Fruit fly (Drosophila melanogaster) whole organism, adult: ENCODE results near the gene CAH4.

Source experiments
- CG11617 ChIP-seq: fragments of 200-800 bp; sonication (Bioruptor generic); optimal IDR thresholded peaks from 2 replicates; lab custom pipeline; 2017; ENCODE audit warnings: mild to moderate bottlenecking, missing biosample characterization, missing genetic modification reagents, missing genetic modification characterization
- CG12768 ChIP-seq: fragments of 200-800 bp; sonication (Bioruptor generic); optimal IDR thresholded peaks from 2 replicates; lab custom pipeline; 2017; ENCODE audit warnings: missing biosample characterization, missing genetic modification characterization, mild to moderate bottlenecking, moderate library complexity, missing genetic modification reagents
- CG14711 ChIP-seq: fragments of 200-800 bp; sonication (Bioruptor generic); optimal IDR thresholded peaks from 2 replicates; lab custom pipeline; 2018; ENCODE audit warnings: missing biosample characterization, mild to moderate bottlenecking, missing genetic modification characterization, moderate library complexity
- CG1620 ChIP-seq: fragments of 200-800 bp; sonication (Bioruptor generic); optimal IDR thresholded peaks from 2 replicates; lab custom pipeline; 2016; ENCODE audit warnings: missing biosample characterization, missing genetic modification characterization
- CG33017 ChIP-seq: fragments of 200-800 bp; sonication (Bioruptor generic); optimal IDR thresholded peaks from 2 replicates; lab custom pipeline; 2018; ENCODE audit warnings: missing biosample characterization, mild to moderate bottlenecking, missing genetic modification characterization, moderate library complexity
- CG5204 ChIP-seq: fragments of 200-800 bp; sonication (Bioruptor generic); optimal IDR thresholded peaks from 2 replicates; lab custom pipeline; 2016; ENCODE audit warnings: missing biosample characterization, missing genetic modification characterization
- CG7045 ChIP-seq: fragments of 200-800 bp; sonication (Bioruptor generic); optimal IDR thresholded peaks from 2 replicates; lab custom pipeline; 2017; ENCODE audit warnings: missing biosample characterization, mild to moderate bottlenecking, missing genetic modification characterization
- CG7101 ChIP-seq: fragments of 200-800 bp; sonication (Bioruptor generic); optimal IDR thresholded peaks from 2 replicates; lab custom pipeline; 2018; ENCODE audit warnings: missing biosample characterization, mild to moderate bottlenecking, missing genetic modification characterization, moderate library complexity
- Clk ChIP-seq: fragments of 200-800 bp; sonication (Bioruptor generic); optimal IDR thresholded peaks from 2 replicates; lab custom pipeline; 2017; ENCODE audit warnings: missing biosample characterization, missing genetic modification characterization
- Crg-1 ChIP-seq: fragments of 200-800 bp; sonication (Bioruptor generic); optimal IDR thresholded peaks from 2 replicates; lab custom pipeline; 2016; ENCODE audit warnings: missing biosample characterization, missing genetic modification characterization
- Hr96 ChIP-seq: fragments of 200-800 bp; sonication (Bioruptor generic); optimal IDR thresholded peaks from 2 replicates; lab custom pipeline; 2016; ENCODE audit warnings: missing biosample characterization, missing genetic modification characterization
- Mnt ChIP-seq: fragments of 200-800 bp; sonication (Bioruptor generic); optimal IDR thresholded peaks from 2 replicates; lab custom pipeline; 2016; ENCODE audit warnings: missing biosample characterization, mild to moderate bottlenecking, missing genetic modification characterization
- cic ChIP-seq: fragments of 200-800 bp; sonication (Bioruptor generic); optimal IDR thresholded peaks from 2 replicates; lab custom pipeline; 2017; ENCODE audit warnings: missing biosample characterization, mild to moderate bottlenecking, missing genetic modification characterization, moderate library complexity
- cnc ChIP-seq, 2 experiments: fragments of >200 bp; optimal IDR thresholded peaks; 2 replicates each; lab custom pipeline; 2017
- kay ChIP-seq: fragments of 200-800 bp; sonication (Bioruptor generic); peaks from one replicate; lab custom pipeline; 2016; ENCODE audit warnings: missing biosample characterization, missing genetic modification characterization, borderline replicate concordance
- ovo ChIP-seq: fragments of 200-800 bp; sonication (Bioruptor generic); optimal IDR thresholded peaks from 2 replicates; lab custom pipeline; 2016; ENCODE audit warnings: missing biosample characterization, missing genetic modification characterization
- pad ChIP-seq: fragments of 200-800 bp; sonication (Bioruptor generic); optimal IDR thresholded peaks from 3 replicates; lab custom pipeline; 2017; ENCODE audit warnings: missing biosample characterization, missing genetic modification characterization, mild to moderate bottlenecking, moderate library complexity, missing genetic modification reagents
- tj ChIP-seq: fragments of 200-800 bp; sonication (Bioruptor generic); optimal IDR thresholded peaks from 3 replicates; lab custom pipeline; 2017; ENCODE audit warnings: missing biosample characterization, mild to moderate bottlenecking, missing genetic modification characterization, moderate library complexity
- toe ChIP-seq: fragments of 200-800 bp; sonication (Bioruptor generic); optimal IDR thresholded peaks from 2 replicates; lab custom pipeline; 2016; ENCODE audit warnings: missing biosample characterization, missing genetic modification characterization

Gene CAH4

dm6 chr3R:24857459-24857858 lies at the start of gene CAH4:
Gene CAH4 (minus strand): TSS chr3R:24857559.
- TF ChIP-seq pad (GFP tag; lab: Kevin White, UChicago) = no peak
- TF ChIP-seq cic (GFP tag; lab: Kevin White, UChicago) = no peak
- TF ChIP-seq kay (GFP tag; lab: Kevin White, UChicago) = no peak
- no peak for TF ChIP-seq CG14711 (tag; lab: Kevin White, UChicago)
- no peak for TF ChIP-seq CG5204 (GFP tag; lab: Kevin White, UChicago)
- no peak for TF ChIP-seq toe (GFP tag; lab: Kevin White, UChicago)
- no peak for TF ChIP-seq CG11617 (GFP tag; lab: Kevin White, UChicago)
- TF ChIP-seq CG7101 = no peak
- TF ChIP-seq ovo (GFP tag; lab: Kevin White, UChicago) = no peak
- TF ChIP-seq CG7045 (GFP tag; lab: Kevin White, UChicago) = no peak
- TF ChIP-seq Hr96 = no peak
- TF ChIP-seq Crg-1 (GFP tag; lab: Kevin White, UChicago) = no peak
- TF ChIP-seq Clk (GFP tag; lab: Kevin White, UChicago) = no peak
- TF ChIP-seq CG1620 (GFP tag; lab: Kevin White, UChicago) = no peak
- no peak for TF ChIP-seq cnc (optimal IDR thresholded peaks at IDR 0.05; lab: Kevin White, UChicago)
- TF ChIP-seq tj (GFP tag; lab: Kevin White, UChicago) = no peak

DNA sequence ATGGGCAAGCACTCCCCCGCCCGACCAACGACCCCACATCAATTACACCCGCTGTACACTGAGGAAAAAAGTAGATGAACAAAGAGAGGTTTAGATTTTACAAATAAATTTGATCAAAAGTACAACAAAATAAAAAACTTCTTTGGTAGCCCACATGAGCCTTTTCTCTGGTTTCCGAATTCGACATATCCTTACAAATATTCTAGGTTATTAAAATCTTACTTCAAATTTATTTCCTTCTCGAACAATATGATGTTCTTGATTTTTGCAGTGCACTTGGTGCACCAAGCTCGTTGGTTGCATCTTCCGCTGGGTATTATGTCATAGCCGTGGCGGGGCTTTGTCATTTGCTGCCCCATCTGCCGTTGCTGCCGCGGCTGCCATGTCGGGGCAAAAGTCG lies 49.3 kb upstream of the CAH4 start:
- TF ChIP-seq Mnt = no peak
- TF ChIP-seq cnc (optimal IDR thresholded peaks at IDR 0.05; lab: Kevin White, UChicago) = no peak
- no peak for TF ChIP-seq CG7045 (GFP tag; lab: Kevin White, UChicago)
- TF ChIP-seq CG7101 = no peak
- TF ChIP-seq kay (GFP tag; lab: Kevin White, UChicago) = no peak
- no peak for TF ChIP-seq CG12768 (GFP tag; lab: Kevin White, UChicago)

- TF ChIP-seq Hr96 (no peak), cic (GFP tag; lab: Kevin White, UChicago) (no peak), CG7101 (no peak), CG5204 (GFP tag; lab: Kevin White, UChicago) (no peak), CG7045 (GFP tag; lab: Kevin White, UChicago) (no peak), kay (GFP tag; lab: Kevin White, UChicago) (no peak), ovo (GFP tag; lab: Kevin White, UChicago) (no peak), cnc (optimal IDR thresholded peaks at IDR 0.05; lab: Kevin White, UChicago) (no peak)
Measured at dm6 chr3R:24905959-24906634, 48.7 kb upstream of the CAH4 start, which contains the start of gene CG13643. Gene CG13643 (minus strand): TSS chr3R:24906004.

DNA sequence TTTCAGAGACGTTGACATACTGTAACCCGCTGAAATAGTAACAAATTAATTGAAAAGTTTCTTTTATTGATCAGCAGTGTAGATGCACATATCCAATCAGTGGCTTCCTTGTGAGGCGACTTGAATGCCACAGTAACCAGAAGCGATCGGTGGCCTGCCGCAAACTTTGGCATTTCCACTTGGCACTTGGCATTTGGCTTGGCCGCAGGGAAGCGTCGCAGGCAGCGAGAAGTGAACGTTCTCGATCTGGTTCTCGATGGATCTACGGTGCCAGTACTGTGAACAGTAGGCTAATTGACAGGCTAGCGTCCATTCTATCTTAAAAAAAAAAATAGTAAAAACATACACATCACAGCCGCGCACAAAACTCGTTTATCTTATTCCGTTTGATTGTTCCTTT lies 43.5 kb upstream of the CAH4 start, which contains the start of gene CG10845:
Gene CG10845, plus strand, starts transcription at position 301 of the 400 bp plus-strand sequence.
- TF ChIP-seq cnc (optimal IDR thresholded peaks at IDR 0.05; lab: Kevin White, UChicago) (no peak), toe (GFP tag; lab: Kevin White, UChicago) (no peak), CG33017 (no peak), ovo (GFP tag; lab: Kevin White, UChicago) (no peak), CG11617 (GFP tag; lab: Kevin White, UChicago) (no peak)

DNA sequence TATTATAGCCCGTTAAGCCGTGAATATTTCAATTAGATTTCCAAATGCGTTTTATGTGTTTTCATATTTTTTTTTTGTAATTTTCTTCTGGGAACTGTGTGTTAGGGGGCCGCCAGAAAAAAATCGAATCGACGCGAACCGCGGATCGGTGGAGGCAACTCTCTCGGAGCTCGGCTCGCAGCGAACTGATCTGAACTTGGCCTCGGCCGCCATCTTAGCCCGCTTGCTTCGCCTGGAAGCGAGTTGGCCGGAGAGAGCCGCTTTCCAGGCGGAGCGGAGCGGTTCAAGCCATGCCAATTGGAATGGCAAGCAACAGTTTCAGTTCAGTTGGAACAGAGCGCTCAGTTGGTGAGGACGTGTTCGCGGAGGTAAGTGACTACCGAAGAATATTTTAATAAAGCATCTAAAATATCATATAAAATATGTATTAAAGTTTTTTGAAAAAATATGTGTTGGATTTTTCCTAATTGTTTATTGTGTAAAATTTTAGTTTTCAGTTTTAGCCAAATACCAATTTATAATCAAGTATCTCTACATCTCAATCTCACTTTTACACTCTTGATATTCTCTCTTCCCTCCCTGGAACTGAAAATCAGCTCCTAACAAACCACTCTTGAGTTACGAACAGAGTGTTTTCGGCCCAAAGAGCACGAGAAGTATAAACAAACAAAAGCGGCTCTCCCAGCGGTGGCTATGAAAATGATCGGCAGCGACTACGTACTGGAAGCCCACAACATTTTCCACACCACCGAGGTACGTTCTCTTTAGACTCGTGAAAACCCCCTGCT lies 37.3 kb upstream of the CAH4 start, which contains the start of the genes CG31121 and CG11069:
Gene CG31121, minus strand, starts transcription at position 187 of the 788 bp plus-strand sequence.
Gene CG11069, plus strand, starts transcription at position 324 of the 788 bp plus-strand sequence.
- TF ChIP-seq CG5204 (GFP tag; lab: Kevin White, UChicago) (no peak), kay (GFP tag; lab: Kevin White, UChicago) (no peak), CG1620 (GFP tag; lab: Kevin White, UChicago) (no peak), tj (GFP tag; lab: Kevin White, UChicago) (peak; percentile 18)

DNA sequence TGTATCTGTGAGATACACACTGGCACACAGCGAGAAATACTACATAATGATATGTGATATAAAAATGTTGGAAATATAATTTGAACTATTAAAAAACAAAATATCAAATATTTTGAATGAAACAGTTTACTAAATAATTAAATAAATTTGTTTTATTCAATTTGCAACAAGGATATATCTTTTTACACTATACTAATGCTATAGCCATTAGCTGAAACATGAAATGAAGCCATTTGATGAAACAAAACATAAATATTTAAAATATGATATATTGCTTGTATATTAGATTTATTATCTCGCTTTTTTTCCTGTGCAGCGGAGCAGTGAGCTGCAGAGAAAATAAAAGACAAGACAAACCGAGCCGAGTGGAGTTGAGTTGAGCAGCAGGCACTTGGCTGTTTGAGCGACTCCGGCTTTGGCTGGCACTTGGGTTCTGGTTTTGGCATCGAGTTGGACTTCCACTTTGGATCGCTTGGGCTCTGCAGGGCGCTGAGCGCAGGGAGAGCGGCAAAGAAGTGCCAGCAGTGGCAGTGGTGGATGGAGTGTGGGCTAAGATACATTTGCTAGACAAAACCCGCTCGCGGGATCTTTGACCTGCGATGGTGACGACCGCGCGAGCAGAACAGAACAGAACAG lies 36.1 kb upstream of the CAH4 start:
- no peak for TF ChIP-seq Crg-1 (GFP tag; lab: Kevin White, UChicago)
- TF ChIP-seq CG7101 = no peak
- no peak for TF ChIP-seq CG14711 (tag; lab: Kevin White, UChicago)
- TF ChIP-seq CG5204 (GFP tag; lab: Kevin White, UChicago) = no peak
- no peak for TF ChIP-seq Hr96
- no peak for TF ChIP-seq cic (GFP tag; lab: Kevin White, UChicago)
- no peak for TF ChIP-seq pad (GFP tag; lab: Kevin White, UChicago)
- no peak for TF ChIP-seq ovo (GFP tag; lab: Kevin White, UChicago)

- TF ChIP-seq pad (GFP tag; lab: Kevin White, UChicago) (no peak), cnc (optimal IDR thresholded peaks at IDR 0.05; lab: Kevin White, UChicago) (no peak), Mnt (no peak)
Measured at dm6 chr3R:24890919-24891318, 33.6 kb upstream of the CAH4 start.
